Worm (Caenorhabditis elegans) whole organism, L4 larva: ENCODE results near the gene rnp-5.

Source experiments
- D1046.2 ChIP-seq: fragments of 200-800 bp; sonication (Bioruptor generic); IDR thresholded peaks from 2 replicates; pipeline ENCODE4 v1.3.6; 2022; ENCODE audit warnings: missing genetic modification characterization, missing compliant biosample characterization
- Y48G9A.11 ChIP-seq: fragments of 200-800 bp; sonication (Bioruptor generic); IDR thresholded peaks from 2 replicates; pipeline ENCODE4 v1.3.6; 2022; ENCODE audit warnings: missing genetic modification reagents, missing genetic modification characterization, missing compliant biosample characterization
- aha-1 ChIP-seq: fragments of 150-350 bp; peaks from one replicate; lab custom pipeline; 2014; ENCODE audit warnings: missing biosample characterization, missing genetic modification characterization
- ceh-44 ChIP-seq: fragments of 200-800 bp; sonication (Bioruptor generic); IDR thresholded peaks from 2 replicates; pipeline ENCODE4 v1.3.6; 2022; ENCODE audit warnings: missing genetic modification reagents, missing genetic modification characterization, missing compliant biosample characterization
- ceh-82 ChIP-seq: sonication (generic microtip); optimal IDR thresholded peaks from 2 replicates; lab custom pipeline; 2017; ENCODE audit warnings: missing biosample characterization, missing genetic modification characterization
- hlh-30 ChIP-seq: sonication (generic microtip); optimal IDR thresholded peaks from 2 replicates; lab custom pipeline; 2017; ENCODE audit warnings: antibody characterized with exemption, mild to moderate bottlenecking, missing genetic modification characterization, missing compliant biosample characterization; ENCODE audit not compliant: insufficient read depth
- lim-7 ChIP-seq: fragments of 200-800 bp; sonication (Bioruptor generic); IDR thresholded peaks from 2 replicates; pipeline ENCODE4 v1.3.6; 2022; ENCODE audit warnings: missing genetic modification characterization, missing compliant biosample characterization
- lin-38 ChIP-seq: fragments of 200-800 bp; sonication (Bioruptor generic); IDR thresholded peaks from 2 replicates; pipeline ENCODE4 v1.3.6; 2022; ENCODE audit warnings: missing genetic modification reagents, missing genetic modification characterization, missing compliant biosample characterization
- lin-39 ChIP-seq: fragments of 150-350 bp; optimal IDR thresholded peaks from 2 replicates; lab custom pipeline; 2014; ENCODE audit warnings: missing biosample characterization, missing genetic modification reagents, missing genetic modification characterization
- madf-9 ChIP-seq: fragments of 200-800 bp; sonication (Bioruptor generic); conservative IDR thresholded peaks from 2 replicates; pipeline ENCODE4 v1.3.6; 2022; ENCODE audit warnings: missing genetic modification reagents, missing genetic modification characterization, missing compliant biosample characterization
- mdl-1 ChIP-seq, 2 experiments: fragments of 150-350 bp in 1 of 2; sonication (generic microtip) in 1 of 2; optimal IDR thresholded peaks; 2 replicates each; lab custom pipeline; 2014 to 2017; ENCODE audit warnings: missing biosample characterization in 2 of 2, missing genetic modification characterization in 2 of 2
- nhr-11 ChIP-seq: fragments of 150-350 bp; optimal IDR thresholded peaks from 2 replicates; lab custom pipeline; 2014; ENCODE audit warnings: missing biosample characterization, missing genetic modification characterization
- nhr-42 ChIP-seq: fragments of 200-800 bp; sonication (Bioruptor generic); IDR thresholded peaks from 2 replicates; pipeline ENCODE4 v1.3.6; 2022; ENCODE audit warnings: missing genetic modification characterization, missing compliant biosample characterization
- saeg-2 ChIP-seq: fragments of 200-800 bp; sonication (Bioruptor generic); IDR thresholded peaks from 2 replicates; pipeline ENCODE4 v1.3.6; 2022; ENCODE audit warnings: missing genetic modification reagents, missing genetic modification characterization, missing compliant biosample characterization
- set-16 ChIP-seq: fragments of 200-800 bp; sonication (Bioruptor generic); IDR thresholded peaks from 2 replicates; pipeline ENCODE4 v1.3.6; 2022; ENCODE audit warnings: missing genetic modification reagents, missing genetic modification characterization, missing compliant biosample characterization
- unc-130 ChIP-seq: sonication (generic microtip); optimal IDR thresholded peaks from 2 replicates; lab custom pipeline; 2016; ENCODE audit warnings: missing genetic modification reagents, missing genetic modification characterization, missing compliant biosample characterization

rnp-5 gene

DNA sequence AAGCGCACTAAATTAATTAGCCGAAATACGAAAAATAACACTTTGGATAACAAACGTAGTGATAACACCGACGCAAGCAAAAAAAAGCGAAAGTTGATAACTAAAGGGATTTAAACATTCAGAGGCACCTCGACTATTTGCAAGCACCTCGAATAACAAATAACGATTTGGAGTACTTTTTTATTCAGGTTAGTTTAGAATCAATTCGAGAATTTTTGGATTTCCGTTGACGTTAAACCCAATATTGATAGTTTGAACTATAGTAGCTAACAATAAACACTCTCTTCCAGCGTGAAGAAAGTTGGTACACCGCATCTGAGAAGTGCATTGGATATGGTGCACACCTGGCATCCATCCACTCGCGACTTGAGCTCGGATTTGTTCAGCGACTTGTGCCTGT, 28.5 kb downstream of the rnp-5 start:
- TF ChIP-seq ceh-82 (tag; lab: Kevin White, UChicago) (no peak), unc-130 (GFP tag; lab: Kevin White, UChicago) (no peak), saeg-2 (no peak), aha-1 (tag; lab: Kevin White, UChicago) (peak; percentile 98)

DNA sequence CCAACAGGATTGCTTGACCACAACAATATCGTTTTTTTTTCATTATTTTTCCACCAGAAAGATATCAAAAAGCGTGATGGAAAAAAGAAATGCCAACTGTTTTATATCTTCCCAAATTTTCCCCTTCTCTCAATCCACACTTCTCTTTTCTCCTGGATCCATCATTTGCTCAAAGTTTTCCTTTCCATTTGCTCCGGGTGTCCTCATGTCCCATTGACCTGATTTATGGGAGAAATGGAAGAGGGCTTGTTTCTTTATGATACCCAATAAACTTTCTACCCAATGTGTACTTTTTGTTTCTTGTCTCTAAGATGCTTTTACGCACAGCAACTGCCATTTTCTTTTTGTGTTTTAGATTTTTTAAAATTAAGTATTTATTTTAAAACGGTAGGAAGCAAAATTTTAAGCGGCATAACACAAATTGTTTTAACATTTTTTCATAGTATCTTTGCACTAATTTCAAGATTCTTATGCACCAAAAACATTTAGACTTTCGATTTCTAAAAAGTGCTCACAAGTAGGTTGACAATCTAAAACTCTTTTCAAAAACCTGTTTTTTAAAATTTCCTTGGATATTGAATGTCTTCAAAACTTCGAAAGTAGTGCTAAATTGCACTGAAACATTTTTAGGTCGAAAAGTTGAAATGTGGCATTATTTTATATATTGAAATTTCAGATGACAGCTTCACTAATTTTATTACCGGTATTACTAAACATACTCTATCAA, 31.0 kb downstream of the rnp-5 start, which contains the start of gene clec-149:
Gene clec-149, plus strand, starts transcription at position 677 of the 727 bp plus-strand sequence.
- TF ChIP-seq ceh-82 (tag; lab: Kevin White, UChicago) (no peak), nhr-11 (tag; lab: Kevin White, UChicago) (peak; percentile 10)

ce11 chrIII:819313-819712, 34.4 kb downstream of the rnp-5 start:
- TF ChIP-seq ceh-82 (tag; lab: Kevin White, UChicago) (no peak), set-16 (GFP tag; lab: Robert Waterston, UW) (peak; percentile 36; the same call in 1 of the 2 replicates), nhr-42 (GFP tag; lab: Robert Waterston, UW) (0 out of 2 replicates have a peak, but pooled peaks have one; percentile 10), Y48G9A.11 (GFP tag; lab: Robert Waterston, UW) (no peak)

- TF ChIP-seq hlh-30 (tag; lab: Kevin White, UChicago) (no peak), ceh-44 (GFP tag; lab: Robert Waterston, UW) (no peak), mdl-1 (tag; optimal IDR thresholded peaks at IDR 0.05; lab: Kevin White, UChicago) (no peak), madf-9 (no peak), D1046.2 (GFP tag; lab: Robert Waterston, UW) (no peak), lin-39 (tag; lab: Kevin White, UChicago) (no peak), lin-38 (GFP tag; lab: Robert Waterston, UW) (no peak), lim-7 (GFP tag; lab: Robert Waterston, UW) (no peak)
Measured at ce11 chrIII:815845-816244, 37.9 kb downstream of the rnp-5 start, which contains the start of gene dac-1. TSS of gene dac-1 (plus strand) at chrIII:816145.

DNA sequence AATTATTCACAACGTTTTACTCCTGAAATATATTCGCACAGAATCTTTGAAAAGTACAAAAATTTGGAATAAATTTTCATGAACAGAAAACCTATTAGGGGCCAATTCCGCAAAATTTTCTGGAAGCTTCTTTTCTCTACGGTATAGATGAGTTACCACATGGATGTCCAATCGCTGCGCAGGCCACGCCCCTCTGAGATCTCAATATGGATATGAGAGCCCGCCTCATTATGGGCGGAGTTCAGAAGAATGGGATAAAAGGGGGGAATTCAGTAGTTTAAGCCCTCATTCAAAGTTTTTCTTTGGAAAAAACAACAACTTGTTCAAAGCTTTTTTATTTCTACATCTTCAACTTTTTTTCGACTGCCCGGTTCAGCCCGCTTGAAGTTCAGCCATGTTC, 42.2 kb downstream of the rnp-5 start, which contains the start of gene daf-7:
Gene daf-7, plus strand, starts transcription at position 301 of the 400 bp plus-strand sequence.
- TF ChIP-seq aha-1 (tag; lab: Kevin White, UChicago) = peak; percentile 65
- no peak for TF ChIP-seq madf-9
